Fruit fly (Drosophila melanogaster): ENCODE data around the gene Ets65A.

Ets65A gene

dm6 chr3L:6124616-6125408, 27.4 kb downstream of the Ets65A start (continued):
- peak; percentile 76 for TF ChIP-seq unpg (GFP tag; optimal IDR thresholded peaks at IDR 0.05)
- peak; percentile 59 for TF ChIP-seq CG10543 (GFP tag; optimal IDR thresholded peaks at IDR 0.05)
- peak; percentile 56 for TF ChIP-seq TFAM (GFP tag; optimal IDR thresholded peaks at IDR 0.05)
- peak; percentile 73 for TF ChIP-seq stwl (tag; optimal IDR thresholded peaks at IDR 0.05)
- no peak for TF ChIP-seq rib (GFP tag; IDR thresholded peaks at IDR 0.05)
- peak; percentile 85 for TF ChIP-seq CG4424 (GFP tag; optimal IDR thresholded peaks at IDR 0.05)
- TF ChIP-seq sd (tag; optimal IDR thresholded peaks at IDR 0.05), result peak; percentile 10
- TF ChIP-seq CG33213 (GFP tag; optimal IDR thresholded peaks at IDR 0.05), result peak; percentile 82
- TF ChIP-seq CG6654 (GFP tag; optimal IDR thresholded peaks at IDR 0.05), result peak; percentile 67
- TF ChIP-seq Bgb (GFP tag; IDR thresholded peaks at IDR 0.05; ENCODE audit: partially characterized antibody), result peak; percentile 22; the same call in 1 of the 2 replicates
- peak; percentile 75 for TF ChIP-seq CG12104 (GFP tag; optimal IDR thresholded peaks at IDR 0.05)
- no peak for TF ChIP-seq tup (GFP tag; optimal IDR thresholded peaks at IDR 0.05)
- TF ChIP-seq insv (GFP tag; optimal IDR thresholded peaks at IDR 0.05), result peak in 1 of 2 experiments; percentile 47
- TF ChIP-seq prd (optimal IDR thresholded peaks at IDR 0.05), result peak in 1 of 2 experiments; percentile 5
- TF ChIP-seq prd (GFP tag; IDR thresholded peaks at IDR 0.05), result no peak
- TF ChIP-seq CG11560 (tag; IDR thresholded peaks at IDR 0.05), result no peak
- peak; percentile 64 for TF ChIP-seq CG18262 (tag; optimal IDR thresholded peaks at IDR 0.05)
- peak; percentile 39 for TF ChIP-seq CG12659 (GFP tag; optimal IDR thresholded peaks at IDR 0.05)
- no peak for TF ChIP-seq Stat92E (GFP tag; optimal IDR thresholded peaks at IDR 0.05)
- peak; percentile 70 for TF ChIP-seq CG10267 (tag; optimal IDR thresholded peaks at IDR 0.05)
- TF ChIP-seq D19B (GFP tag; optimal IDR thresholded peaks at IDR 0.05), result peak; percentile 57
- TF ChIP-seq CG12155 (GFP tag; optimal IDR thresholded peaks at IDR 0.05), result peak; percentile 59
- TF ChIP-seq dmrt99B (tag; optimal IDR thresholded peaks at IDR 0.05), result peak; percentile 55
- peak; percentile 84 for TF ChIP-seq CG2875 (GFP tag; optimal IDR thresholded peaks at IDR 0.05)
- no peak for TF ChIP-seq D (optimal IDR thresholded peaks at IDR 0.05)
- TF ChIP-seq D (GFP tag; optimal IDR thresholded peaks at IDR 0.05), result peak; percentile 76
- TF ChIP-seq h (optimal IDR thresholded peaks at IDR 0.05), result no peak
- TF ChIP-seq PHDP (tag; optimal IDR thresholded peaks at IDR 0.05), result peak; percentile 73
- peak; percentile 71 for TF ChIP-seq B-H2 (GFP tag; optimal IDR thresholded peaks at IDR 0.05)
- peak; percentile 6 for TF ChIP-seq Usf (GFP tag; optimal IDR thresholded peaks at IDR 0.05)
- TF ChIP-seq CG32532 (GFP tag; IDR thresholded peaks at IDR 0.05), result peak; percentile 86
- no peak for TF ChIP-seq aop (GFP tag; IDR thresholded peaks at IDR 0.05)
- TF ChIP-seq hkb (optimal IDR thresholded peaks at IDR 0.05), result peak; percentile 59
- TF ChIP-seq hkb (GFP tag; IDR thresholded peaks at IDR 0.05), result peak; percentile 91
- peak in 1 of 2 experiments; percentile 81 for TF ChIP-seq tll (GFP tag; optimal IDR thresholded peaks at IDR 0.05)
- TF ChIP-seq Atf6 (GFP tag; IDR thresholded peaks at IDR 0.05), result peak; percentile 71
- peak; percentile 34 for TF ChIP-seq CG13424 (tag; optimal IDR thresholded peaks at IDR 0.05)
- no peak for TF ChIP-seq Atf-2 (GFP tag; optimal IDR thresholded peaks at IDR 0.05)
- TF ChIP-seq Rfx (GFP tag; IDR thresholded peaks at IDR 0.05), result peak; percentile 91
- TF ChIP-seq luna (GFP tag; optimal IDR thresholded peaks at IDR 0.05), result peak; percentile 81
- peak; percentile 99 for TF ChIP-seq Ets97D (GFP tag; optimal IDR thresholded peaks at IDR 0.05)
- peak; percentile 40 for TF ChIP-seq Oli (tag; optimal IDR thresholded peaks at IDR 0.05)
- TF ChIP-seq sr (GFP tag; IDR thresholded peaks at IDR 0.05), result peak; percentile 93
- no peak for TF ChIP-seq CG13894 (tag; optimal IDR thresholded peaks at IDR 0.05)
- no peak for TF ChIP-seq HLH4C (GFP tag; IDR thresholded peaks at IDR 0.05; ENCODE audit: partially characterized antibody)
- peak; percentile 89 for TF ChIP-seq wek (GFP tag; optimal IDR thresholded peaks at IDR 0.05)
- TF ChIP-seq Lpt (GFP tag; optimal IDR thresholded peaks at IDR 0.05), result no peak
- peak; percentile 55 for TF ChIP-seq zen (tag; optimal IDR thresholded peaks at IDR 0.05)
- TF ChIP-seq CG10431 (GFP tag; optimal IDR thresholded peaks at IDR 0.05), result peak; percentile 54
